Worm (Caenorhabditis elegans) whole organism, L4/young adult: ENCODE results near the gene F35C11.5.

Experiments
- W03F9.2 ChIP-seq: fragments of 150-350 bp; optimal IDR thresholded peaks from 2 replicates; lab custom pipeline; 2014; ENCODE audit warnings: missing biosample characterization, missing genetic modification characterization
- dao-5 ChIP-seq: sonication (generic microtip); optimal IDR thresholded peaks from 2 replicates; lab custom pipeline; 2016; ENCODE audit warnings: missing genotype, missing genetic modification characterization, moderate library complexity, missing compliant biosample characterization
- him-1 ChIP-seq: sonication (generic microtip); optimal IDR thresholded peaks from 2 replicates; lab custom pipeline; 2016; ENCODE audit warnings: missing genotype, missing genetic modification reagents, missing genetic modification characterization, missing compliant biosample characterization

DNA sequence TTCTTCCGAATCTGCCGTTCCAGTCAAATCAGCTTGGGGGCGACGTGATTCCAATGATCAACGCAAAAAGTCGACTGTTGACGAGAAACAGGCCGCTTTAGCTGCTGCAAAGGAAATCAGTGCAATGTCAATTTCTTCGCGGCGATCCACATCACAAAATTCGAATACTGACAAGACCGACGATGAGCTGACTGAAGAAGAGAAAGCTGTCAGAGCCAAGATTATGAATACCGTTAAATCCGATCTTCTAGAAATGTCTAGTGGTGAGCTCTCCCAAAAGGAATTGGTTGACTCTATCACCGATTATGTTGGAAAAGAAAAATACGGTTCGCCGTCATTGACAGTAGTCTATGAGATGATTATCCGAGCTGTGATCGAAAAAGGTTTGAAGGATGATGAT lies 33.3 kb upstream of the F35C11.5 start:
- TF ChIP-seq W03F9.2 (tag; lab: Kevin White, UChicago) (no peak), him-1 (no peak), dao-5 (tag; lab: Kevin White, UChicago) (no peak)
